Worm (Caenorhabditis elegans) whole organism, L3 larva: ENCODE data around the gene clc-2.

Experiments
- R02D3.7 ChIP-seq: fragments of 150-350 bp; optimal IDR thresholded peaks from 2 replicates; lab custom pipeline; 2014; ENCODE audit warnings: missing biosample characterization, missing genetic modification characterization
- ZK546.5 ChIP-seq: sonication (generic microtip); optimal IDR thresholded peaks from 2 replicates; lab custom pipeline; 2017; ENCODE audit warnings: missing biosample characterization, missing genetic modification characterization
- aly-2 ChIP-seq: fragments of 150-350 bp; optimal IDR thresholded peaks from 2 replicates; lab custom pipeline; 2014; ENCODE audit warnings: missing biosample characterization, missing genetic modification characterization
- ama-1 ChIP-seq: fragments of 150-350 bp; optimal IDR thresholded peaks from 2 replicates; lab custom pipeline; 2018
- ceh-16 ChIP-seq: sonication (generic microtip); optimal IDR thresholded peaks from 2 replicates; lab custom pipeline; 2017; ENCODE audit warnings: missing biosample characterization, missing genetic modification characterization
- ceh-28 ChIP-seq: fragments of 150-350 bp; optimal IDR thresholded peaks from 2 replicates; lab custom pipeline; 2014; ENCODE audit warnings: missing biosample characterization, missing genetic modification reagents, missing genetic modification characterization
- ceh-82 ChIP-seq: fragments of 150-350 bp; optimal IDR thresholded peaks from 2 replicates; lab custom pipeline; 2014; ENCODE audit warnings: missing biosample characterization, missing genetic modification characterization
- daf-12 ChIP-seq: fragments of 150-350 bp; optimal IDR thresholded peaks from 2 replicates; lab custom pipeline; 2014; ENCODE audit warnings: missing biosample characterization, missing genetic modification reagents, missing genetic modification characterization
- egl-27 ChIP-seq: sonication (generic microtip); optimal IDR thresholded peaks from 4 replicates; lab custom pipeline; 2017; ENCODE audit warnings: missing biosample characterization, missing genetic modification reagents, missing genetic modification characterization
- elt-2 ChIP-seq: sonication (generic microtip); optimal IDR thresholded peaks from 2 replicates; lab custom pipeline; 2016; ENCODE audit warnings: missing genetic modification reagents, mild to moderate bottlenecking, missing genetic modification characterization, missing compliant biosample characterization
- eor-1 ChIP-seq, 2 experiments: fragments of 150-350 bp; optimal IDR thresholded peaks; 2 replicates each; lab custom pipeline; 2014 to 2018; ENCODE audit warnings: missing biosample characterization in 2 of 2, missing genetic modification characterization in 2 of 2
- fkh-10 ChIP-seq: sonication (generic microtip); optimal IDR thresholded peaks from 2 replicates; lab custom pipeline; 2017; ENCODE audit warnings: missing biosample characterization, missing genetic modification reagents, missing genetic modification characterization
- fkh-2 ChIP-seq: fragments of 150-350 bp; optimal IDR thresholded peaks from 2 replicates; lab custom pipeline; 2014; ENCODE audit warnings: missing biosample characterization, missing genetic modification reagents, missing genetic modification characterization
- fos-1 ChIP-seq: fragments of 150-350 bp; optimal IDR thresholded peaks from 2 replicates; lab custom pipeline; 2014; ENCODE audit warnings: missing biosample characterization, missing genetic modification characterization
- hmg-11 ChIP-seq: sonication (generic microtip); optimal IDR thresholded peaks from 2 replicates; lab custom pipeline; 2016; ENCODE audit warnings: missing genetic modification characterization, missing compliant biosample characterization
- jun-1 ChIP-seq: fragments of 150-350 bp; optimal IDR thresholded peaks from 2 replicates; lab custom pipeline; 2014; ENCODE audit warnings: missing biosample characterization, missing genetic modification reagents, missing genetic modification characterization
- lin-15B ChIP-seq: fragments of 150-350 bp; optimal IDR thresholded peaks from 2 replicates; lab custom pipeline; 2014; ENCODE audit warnings: missing biosample characterization, missing genetic modification characterization
- lin-39 ChIP-seq: fragments of 150-350 bp; optimal IDR thresholded peaks from 2 replicates; lab custom pipeline; 2018; ENCODE audit warnings: missing biosample characterization, missing genetic modification reagents, missing genetic modification characterization
- mdl-1 ChIP-seq: fragments of 150-350 bp; optimal IDR thresholded peaks from 2 replicates; lab custom pipeline; 2014; ENCODE audit warnings: missing biosample characterization, missing genetic modification characterization
- mml-1 ChIP-seq: fragments of 150-350 bp; sonication (generic microtip); optimal IDR thresholded peaks from 3 replicates; lab custom pipeline; 2014; ENCODE audit warnings: missing biosample characterization, missing genetic modification characterization
- nhr-11 ChIP-seq: fragments of 150-350 bp; optimal IDR thresholded peaks from 2 replicates; lab custom pipeline; 2014; ENCODE audit warnings: missing biosample characterization, missing genetic modification characterization
- nhr-12 ChIP-seq: fragments of 150-350 bp; optimal IDR thresholded peaks from 2 replicates; lab custom pipeline; 2014; ENCODE audit warnings: missing biosample characterization, missing genetic modification characterization
- nhr-237 ChIP-seq: fragments of 150-350 bp; optimal IDR thresholded peaks from 2 replicates; lab custom pipeline; 2014; ENCODE audit warnings: missing biosample characterization, missing genetic modification characterization
- nhr-28 ChIP-seq: fragments of 150-350 bp; optimal IDR thresholded peaks from 2 replicates; lab custom pipeline; 2014; ENCODE audit warnings: missing biosample characterization, missing genetic modification characterization
- nhr-67 ChIP-seq: fragments of 150-350 bp; optimal IDR thresholded peaks from 2 replicates; lab custom pipeline; 2014; ENCODE audit warnings: missing biosample characterization, missing genetic modification characterization
- pha-4 ChIP-seq: fragments of 150-350 bp; optimal IDR thresholded peaks from 2 replicates; lab custom pipeline; 2014; ENCODE audit warnings: missing biosample characterization, missing genetic modification reagents, missing genetic modification characterization
- sea-2 ChIP-seq: fragments of 150-350 bp; sonication (generic microtip); optimal IDR thresholded peaks from 4 replicates; lab custom pipeline; 2014; ENCODE audit warnings: missing biosample characterization, missing genetic modification reagents, missing genetic modification characterization
- skn-1 ChIP-seq: fragments of 150-350 bp; optimal IDR thresholded peaks from 2 replicates; lab custom pipeline; 2014; ENCODE audit warnings: missing biosample characterization, missing genetic modification characterization
- snpc-4 ChIP-seq: fragments of 150-350 bp; optimal IDR thresholded peaks from 2 replicates; lab custom pipeline; 2014; ENCODE audit warnings: missing biosample characterization, missing genetic modification characterization
- tbx-2 ChIP-seq: sonication (generic microtip); optimal IDR thresholded peaks from 2 replicates; lab custom pipeline; 2016; ENCODE audit warnings: mild to moderate bottlenecking, missing genetic modification characterization, missing compliant biosample characterization
- unc-39 ChIP-seq: sonication (generic microtip); optimal IDR thresholded peaks from 4 replicates; lab custom pipeline; 2017; ENCODE audit warnings: missing biosample characterization, missing genetic modification characterization
- ztf-11 ChIP-seq: fragments of 150-350 bp; optimal IDR thresholded peaks from 2 replicates; lab custom pipeline; 2014; ENCODE audit warnings: missing biosample characterization, missing genetic modification characterization

The clc-2 gene

ce11 chrX:7398584-7398983 lies 32.7 kb upstream of the clc-2 start, which contains the start of gene C10A4.10:
C10A4.10 (plus strand) TSS chrX:7398884.
- TF ChIP-seq nhr-28 (no peak), nhr-67 (no peak), mdl-1 (tag; lab: Kevin White, UChicago) (no peak), jun-1 (tag; lab: Kevin White, UChicago) (no peak)
- TF ChIP-seq, all 47 proteins: peak for 0

ce11 chrX:7400788-7401187 lies 30.5 kb upstream of the clc-2 start, which contains the start of gene C10A4.4:
C10A4.4 (plus strand) TSS chrX:7401088.
- TF ChIP-seq ZK546.5: no peak
- no peak for TF ChIP-seq egl-27 (tag; lab: Kevin White, UChicago)

- TF ChIP-seq fkh-2 (no peak), nhr-28 (no peak), ceh-16 (tag; lab: Kevin White, UChicago) (no peak), elt-2 (tag; lab: Kevin White, UChicago) (no peak), R02D3.7 (no peak), ceh-82 (tag; lab: Kevin White, UChicago) (no peak), fos-1 (tag; lab: Kevin White, UChicago) (no peak), snpc-4 (no peak), mdl-1 (tag; lab: Kevin White, UChicago) (no peak), ZK546.5 (no peak), tbx-2 (tag; lab: Kevin White, UChicago) (no peak), eor-1 (tag; optimal IDR thresholded peaks at IDR 0.05; lab: Kevin White, UChicago) (no peak), nhr-12 (tag; lab: Kevin White, UChicago) (no peak)
These were observed 26.7 kb upstream of the clc-2 start for ce11 chrX:7404551-7404950.

ce11 chrX:7405393-7405792 lies 25.9 kb upstream of the clc-2 start, which contains the start of gene C10A4.3:
C10A4.3 (plus strand) TSS chrX:7405693.
- TF ChIP-seq sea-2 (GFP tag; lab: Kevin White, UChicago): no peak
- TF ChIP-seq mml-1 (tag; lab: Kevin White, UChicago): no peak
- no peak for TF ChIP-seq R02D3.7
- TF ChIP-seq pha-4: no peak
- TF ChIP-seq ceh-16 (tag; lab: Kevin White, UChicago): no peak
- no peak for TF ChIP-seq lin-39 (tag; lab: Kevin White, UChicago)
- no peak for TF ChIP-seq fos-1 (tag; lab: Kevin White, UChicago)
- no peak for TF ChIP-seq aly-2 (tag; lab: Kevin White, UChicago)
- no peak for TF ChIP-seq fkh-10
- no peak for TF ChIP-seq nhr-12 (tag; lab: Kevin White, UChicago)
- TF ChIP-seq ztf-11: no peak
- no peak for TF ChIP-seq ZK546.5
- TF ChIP-seq nhr-237: no peak

ce11 chrX:7407749-7408148 lies 23.5 kb upstream of the clc-2 start:
- TF ChIP-seq nhr-11 (tag; lab: Kevin White, UChicago): no peak
- no peak for TF ChIP-seq fkh-2
- TF ChIP-seq ZK546.5: no peak
- TF ChIP-seq ama-1 (lab: Kevin White, UChicago): no peak
- TF ChIP-seq unc-39 (tag; lab: Kevin White, UChicago): no peak
- TF ChIP-seq hmg-11 (tag; lab: Kevin White, UChicago): no peak
- TF ChIP-seq daf-12: no peak
- TF ChIP-seq R02D3.7: no peak
- no peak for TF ChIP-seq skn-1
- TF ChIP-seq tbx-2 (tag; lab: Kevin White, UChicago): no peak
- TF ChIP-seq lin-15B (tag; lab: Kevin White, UChicago): no peak
- no peak for TF ChIP-seq fos-1 (tag; lab: Kevin White, UChicago)
- no peak for TF ChIP-seq mdl-1 (tag; lab: Kevin White, UChicago)
- TF ChIP-seq egl-27 (tag; lab: Kevin White, UChicago): no peak

ce11 chrX:7409030-7409429 lies 22.2 kb upstream of the clc-2 start:
- TF ChIP-seq fkh-10: no peak
- no peak for TF ChIP-seq ceh-82 (tag; lab: Kevin White, UChicago)
- no peak for TF ChIP-seq snpc-4
- TF ChIP-seq egl-27 (tag; lab: Kevin White, UChicago): no peak
- TF ChIP-seq ztf-11: no peak
- TF ChIP-seq ceh-28: no peak
- no peak for TF ChIP-seq R02D3.7
- TF ChIP-seq unc-39 (tag; lab: Kevin White, UChicago): no peak
- no peak for TF ChIP-seq nhr-237
